Fruit fly (Drosophila melanogaster) whole organism, embryonic: Measurements from ENCODE around the gene Ufsp2.

Source experiments
- Abd-B ChIP-seq: fragments of 200-800 bp; sonication (Bioruptor generic); optimal IDR thresholded peaks from 2 replicates; lab custom pipeline; 2018; ENCODE audit warnings: missing biosample characterization, mild to moderate bottlenecking, missing genetic modification characterization, moderate library complexity
- Aef1 ChIP-seq: fragments of 200-800 bp; sonication (Bioruptor generic); IDR thresholded peaks from 3 replicates; pipeline ENCODE4 v1.3.6; 2022; ENCODE audit warnings: missing biosample characterization, missing genetic modification characterization
- Asciz ChIP-seq: fragments of 200-800 bp; sonication (Bioruptor generic); optimal IDR thresholded peaks from 2 replicates; lab custom pipeline; 2017; ENCODE audit warnings: missing biosample characterization, mild to moderate bottlenecking, missing genetic modification characterization, missing genetic modification reagents
- Atf3 ChIP-seq: fragments of 200-800 bp; sonication (Bioruptor generic); optimal IDR thresholded peaks from 3 replicates; lab custom pipeline; 2016; ENCODE audit warnings: missing biosample characterization, missing genetic modification characterization
- CG10366 ChIP-seq: fragments of 200-800 bp; sonication (Bioruptor generic); IDR thresholded peaks from 2 replicates; pipeline ENCODE4 v1.3.6; 2022; ENCODE audit warnings: missing biosample characterization, missing genetic modification characterization
- CG10979 ChIP-seq: fragments of 200-800 bp; sonication (Bioruptor generic); optimal IDR thresholded peaks from 2 replicates; lab custom pipeline; 2018; ENCODE audit warnings: missing biosample characterization, mild to moderate bottlenecking, missing genetic modification characterization, moderate library complexity
- CG11560 ChIP-seq: fragments of 200-800 bp; sonication (Bioruptor generic); IDR thresholded peaks from 3 replicates; pipeline ENCODE4 v1.3.6; 2022; ENCODE audit warnings: missing biosample characterization, missing genetic modification characterization
- CG13775 ChIP-seq: fragments of 200-800 bp; sonication (Bioruptor generic); optimal IDR thresholded peaks from 3 replicates; lab custom pipeline; 2017; ENCODE audit warnings: missing biosample characterization, mild to moderate bottlenecking, missing genetic modification characterization
- CG14860 ChIP-seq: fragments of 200-800 bp; sonication (Bioruptor generic); IDR thresholded peaks from 3 replicates; pipeline ENCODE4 v1.3.6; 2022; ENCODE audit warnings: missing biosample characterization, missing genetic modification characterization; ENCODE audit not compliant: partially characterized antibody
- CG14965 ChIP-seq: fragments of 200-800 bp; sonication (Bioruptor generic); optimal IDR thresholded peaks from 2 replicates; lab custom pipeline; 2016; ENCODE audit warnings: missing biosample characterization, missing genetic modification characterization, borderline replicate concordance
- CG15011 ChIP-seq: fragments of 200-800 bp; sonication (Bioruptor generic); optimal IDR thresholded peaks from 3 replicates; lab custom pipeline; 2018; ENCODE audit warnings: missing biosample characterization, mild to moderate bottlenecking, missing genetic modification characterization
- CG2199 ChIP-seq: fragments of 200-800 bp; sonication (Bioruptor generic); IDR thresholded peaks from 3 replicates; pipeline ENCODE4 v1.3.6; 2022; ENCODE audit warnings: missing biosample characterization, missing genetic modification characterization
- CG32767 ChIP-seq: fragments of 200-800 bp; sonication (Bioruptor generic); IDR thresholded peaks from 2 replicates; pipeline ENCODE4 v1.3.6; 2022; ENCODE audit warnings: missing biosample characterization, missing genetic modification characterization
- CG4328 ChIP-seq: fragments of 200-800 bp; sonication (Bioruptor generic); optimal IDR thresholded peaks from 3 replicates; lab custom pipeline; 2017; ENCODE audit warnings: missing biosample characterization, missing genetic modification reagents, missing genetic modification characterization
- CG6854 ChIP-seq: fragments of 200-800 bp; sonication (Bioruptor generic); optimal IDR thresholded peaks from 3 replicates; lab custom pipeline; 2017; ENCODE audit warnings: missing biosample characterization, mild to moderate bottlenecking, missing genetic modification characterization
- CG7372 ChIP-seq: fragments of 200-800 bp; sonication (Bioruptor generic); IDR thresholded peaks from 2 replicates; pipeline ENCODE4 v1.3.6; 2022; ENCODE audit warnings: missing biosample characterization, missing genetic modification characterization
- CG7786 ChIP-seq: fragments of 200-800 bp; sonication (Bioruptor generic); optimal IDR thresholded peaks from 2 replicates; lab custom pipeline; 2016; ENCODE audit warnings: missing biosample characterization, missing genetic modification characterization
- CG7839 ChIP-seq: fragments of 200-800 bp; sonication (Bioruptor generic); optimal IDR thresholded peaks from 3 replicates; lab custom pipeline; 2018; ENCODE audit warnings: missing biosample characterization, mild to moderate bottlenecking, missing genetic modification characterization, moderate library complexity
- CG8359 ChIP-seq: fragments of 200-800 bp; sonication (Bioruptor generic); optimal IDR thresholded peaks from 2 replicates; lab custom pipeline; 2017; ENCODE audit warnings: missing biosample characterization, mild to moderate bottlenecking, missing genetic modification characterization, borderline replicate concordance
- Dfd ChIP-seq, 2 experiments: fragments of >200 bp; optimal IDR thresholded peaks; 2 replicates each; lab custom pipeline; 2017; ENCODE audit warnings: missing biosample characterization in 2 of 2, missing genetic modification characterization in 2 of 2
- Drgx ChIP-seq: fragments of 200-800 bp; sonication (Bioruptor generic); IDR thresholded peaks from 2 replicates; pipeline ENCODE4 v1.3.6; 2022; ENCODE audit warnings: missing biosample characterization, missing genetic modification characterization
- Ets65A ChIP-seq: fragments of 200-800 bp; sonication (Bioruptor generic); peaks from one replicate; lab custom pipeline; 2016; ENCODE audit warnings: missing biosample characterization, missing genetic modification characterization
- Fer3 ChIP-seq: fragments of 200-800 bp; sonication (Bioruptor generic); optimal IDR thresholded peaks from 2 replicates; lab custom pipeline; 2018; ENCODE audit warnings: missing biosample characterization, mild to moderate bottlenecking, missing genetic modification characterization, moderate library complexity
- HLH54F ChIP-seq: fragments of 200-800 bp; sonication (Bioruptor generic); optimal IDR thresholded peaks from 3 replicates; lab custom pipeline; 2016; ENCODE audit warnings: missing biosample characterization, missing genetic modification characterization
- Hey ChIP-seq: fragments of 200-800 bp; sonication (Bioruptor generic); optimal IDR thresholded peaks from 3 replicates; lab custom pipeline; 2018; ENCODE audit warnings: missing biosample characterization, mild to moderate bottlenecking, missing genetic modification characterization
- NC2β ChIP-seq: fragments of 200-800 bp; sonication (Bioruptor generic); optimal IDR thresholded peaks from 2 replicates; lab custom pipeline; 2016; ENCODE audit warnings: missing biosample characterization, missing genetic modification characterization
- NFAT ChIP-seq: fragments of 200-800 bp; sonication (Bioruptor generic); IDR thresholded peaks from 2 replicates; pipeline ENCODE4 v1.3.6; 2022; ENCODE audit warnings: missing biosample characterization, missing genetic modification characterization
- NfI ChIP-seq: fragments of 200-800 bp; sonication (Bioruptor generic); optimal IDR thresholded peaks from 3 replicates; lab custom pipeline; 2018; ENCODE audit warnings: missing biosample characterization, mild to moderate bottlenecking, missing genetic modification characterization, moderate library complexity
- Optix ChIP-seq: fragments of 200-800 bp; sonication (Bioruptor generic); IDR thresholded peaks from 3 replicates; pipeline ENCODE4 v1.3.6; 2022; ENCODE audit warnings: missing biosample characterization, missing genetic modification characterization
- Ssrp ChIP-seq: fragments of 200-800 bp; sonication (Bioruptor generic); optimal IDR thresholded peaks from 2 replicates; lab custom pipeline; 2018; ENCODE audit warnings: missing biosample characterization, mild to moderate bottlenecking, missing genetic modification characterization, moderate library complexity
- ash1 ChIP-seq: fragments of 200-800 bp; sonication (Bioruptor generic); optimal IDR thresholded peaks from 2 replicates; lab custom pipeline; 2018; ENCODE audit warnings: missing biosample characterization, mild to moderate bottlenecking, missing genetic modification characterization
- ato ChIP-seq: fragments of 200-800 bp; sonication (Bioruptor generic); IDR thresholded peaks from 2 replicates; pipeline ENCODE4 v1.3.6; 2022; ENCODE audit warnings: missing biosample characterization, missing genetic modification characterization; ENCODE audit not compliant: partially characterized antibody
- bab2 ChIP-seq: fragments of 200-800 bp; sonication (Bioruptor generic); optimal IDR thresholded peaks from 2 replicates; lab custom pipeline; 2016; ENCODE audit warnings: missing biosample characterization, missing genetic modification characterization
- bcd ChIP-seq: fragments of 200-800 bp; sonication (Bioruptor generic); optimal IDR thresholded peaks from 2 replicates; lab custom pipeline; 2017; ENCODE audit warnings: missing biosample characterization, mild to moderate bottlenecking, missing genetic modification characterization
- bowl ChIP-seq: fragments of 200-800 bp; sonication (Bioruptor generic); IDR thresholded peaks from 2 replicates; pipeline ENCODE4 v1.3.6; 2022; ENCODE audit warnings: missing biosample characterization, missing genetic modification characterization
- cad ChIP-seq: fragments of >200 bp; optimal IDR thresholded peaks from 2 replicates; lab custom pipeline; 2017; ENCODE audit warnings: missing biosample characterization, missing genetic modification characterization
- dmrt11E ChIP-seq: fragments of 200-800 bp; sonication (Bioruptor generic); optimal IDR thresholded peaks from 3 replicates; lab custom pipeline; 2018; ENCODE audit warnings: missing biosample characterization, mild to moderate bottlenecking, missing genetic modification characterization, moderate library complexity
- fd64A ChIP-seq: fragments of 200-800 bp; sonication (Bioruptor generic); optimal IDR thresholded peaks from 3 replicates; lab custom pipeline; 2018; ENCODE audit warnings: missing biosample characterization, mild to moderate bottlenecking, missing genetic modification characterization
- gcm2 ChIP-seq: fragments of 200-800 bp; sonication (Bioruptor generic); optimal IDR thresholded peaks from 2 replicates; lab custom pipeline; 2016; ENCODE audit warnings: missing biosample characterization, missing genetic modification characterization
- gem ChIP-seq: fragments of 200-800 bp; sonication (Bioruptor generic); optimal IDR thresholded peaks from 2 replicates; lab custom pipeline; 2019; ENCODE audit warnings: missing biosample characterization, mild to moderate bottlenecking, missing genetic modification characterization, moderate library complexity
- lov ChIP-seq, 2 experiments: fragments of 200-800 bp in 1 of 2; fragments of >200 bp in 1 of 2; sonication (Bioruptor generic) in 1 of 2; IDR thresholded peaks in 1 of 2; optimal IDR thresholded peaks in 1 of 2; 2 replicates in 1 of 2; 3 replicates in 1 of 2; pipeline versions ENCODE4 v1.3.6 to Lab custom; 2017 to 2022; ENCODE audit warnings: missing biosample characterization in 1 of 2, missing genetic modification characterization in 1 of 2
- maf-S ChIP-seq: fragments of 200-800 bp; sonication (Bioruptor generic); optimal IDR thresholded peaks from 2 replicates; lab custom pipeline; 2016; ENCODE audit warnings: missing biosample characterization, missing genetic modification characterization
- pan ChIP-seq, 4 experiments: fragments of >200 bp in 3 of 4; fragments of 200-800 bp in 1 of 4; sonication (Bioruptor generic) in 1 of 4; optimal IDR thresholded peaks in 3 of 4; IDR thresholded peaks in 1 of 4; 2 replicates each; pipeline versions ENCODE4 v1.3.6 to Lab custom; 2017 to 2022; ENCODE audit warnings: missing biosample characterization in 2 of 4, missing genetic modification characterization in 2 of 4, mixed read lengths in 1 of 4
- pfk ChIP-seq: fragments of 200-800 bp; sonication (Bioruptor generic); optimal IDR thresholded peaks from 2 replicates; lab custom pipeline; 2018; ENCODE audit warnings: missing biosample characterization, mild to moderate bottlenecking, missing genetic modification characterization, moderate library complexity
- pzg ChIP-seq: fragments of 200-800 bp; sonication (Bioruptor generic); optimal IDR thresholded peaks from 3 replicates; lab custom pipeline; 2018; ENCODE audit warnings: missing biosample characterization, mild to moderate bottlenecking, missing genetic modification characterization, moderate library complexity
- repo ChIP-seq: fragments of 200-800 bp; sonication (Bioruptor generic); optimal IDR thresholded peaks from 2 replicates; lab custom pipeline; 2016; ENCODE audit warnings: missing biosample characterization, missing genetic modification characterization
- ro ChIP-seq: fragments of 200-800 bp; sonication (Bioruptor generic); IDR thresholded peaks from 2 replicates; pipeline ENCODE4 v1.3.6; 2022; ENCODE audit warnings: missing biosample characterization, missing genetic modification characterization
- tx ChIP-seq: fragments of 200-800 bp; sonication (Bioruptor generic); optimal IDR thresholded peaks from 2 replicates; lab custom pipeline; 2016; ENCODE audit warnings: missing biosample characterization, missing genetic modification characterization

Ufsp2 gene

DNA sequence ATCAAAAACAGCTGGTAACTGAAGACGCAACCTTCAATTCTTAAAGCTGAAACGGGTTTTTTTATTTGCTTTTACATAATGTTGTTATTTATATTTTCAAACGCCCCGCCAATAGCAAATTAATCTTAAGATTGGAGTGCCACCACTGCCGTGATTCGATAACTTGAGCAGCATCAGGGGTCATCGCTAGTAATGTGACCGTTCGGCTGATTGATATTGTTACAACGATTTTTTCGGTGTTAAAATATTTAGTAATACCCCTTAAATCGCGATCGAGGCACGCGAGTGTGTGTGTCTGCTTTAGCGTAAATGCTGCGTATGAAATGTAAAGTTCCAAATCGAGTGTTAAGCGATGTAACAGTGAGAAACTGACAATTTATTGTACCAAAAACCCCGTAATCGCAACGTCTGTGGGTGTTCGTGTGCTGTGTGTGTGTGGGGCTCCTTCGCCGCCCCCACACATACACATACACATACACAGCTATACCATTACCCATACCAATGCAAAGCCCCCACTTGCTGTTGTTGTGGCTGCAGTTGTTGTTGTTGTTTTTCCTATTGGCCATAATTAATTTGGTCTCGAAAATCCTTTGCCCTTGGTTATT is 10.4 kb upstream of the Ufsp2 start, which contains the start of gene dop (continued):
- TF ChIP-seq CG13775 (GFP tag; lab: Kevin White, UChicago) (peak; percentile 7), fd64A (GFP tag; lab: Kevin White, UChicago) (no peak), CG7839 (tag; lab: Kevin White, UChicago) (no peak), tx (GFP tag; lab: Kevin White, UChicago) (no peak), pzg (GFP tag; lab: Kevin White, UChicago) (peak; percentile 80), CG4328 (GFP tag; lab: Kevin White, UChicago) (no peak), bowl (GFP tag; lab: Robert Waterston, UW) (no peak), Optix (GFP tag; lab: Robert Waterston, UW) (no peak), bab2 (no peak), Ssrp (no peak), NfI (GFP tag; lab: Kevin White, UChicago) (no peak)

DNA sequence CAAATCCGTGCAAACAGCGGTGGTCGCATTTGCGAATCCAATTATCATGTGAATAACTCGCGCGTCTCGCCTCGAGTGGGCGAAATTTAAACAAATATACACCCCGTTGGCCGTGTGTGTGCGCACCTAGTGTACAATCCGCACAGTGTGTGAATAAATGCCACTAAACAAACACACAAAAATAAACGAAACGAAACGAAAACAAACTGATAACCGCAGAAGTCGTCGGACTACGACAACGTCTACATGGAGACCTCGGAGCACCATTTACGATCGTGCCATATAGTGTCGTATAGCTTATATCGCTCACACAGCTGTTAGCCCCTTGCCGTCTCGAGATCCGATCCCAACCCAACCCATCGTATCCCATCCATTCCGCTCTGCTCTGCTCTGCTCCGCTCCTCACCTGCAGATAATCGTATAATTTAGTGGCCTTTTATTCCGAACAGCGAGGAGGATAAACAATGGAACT is 9.8 kb upstream of the Ufsp2 start:
- TF ChIP-seq Hey (tag; lab: Kevin White, UChicago) (peak; percentile 92), CG32767 (GFP tag; lab: Robert Waterston, UW) (no peak; the same call in 1 of the 2 replicates), CG10366 (0 out of 2 replicates have a peak, but pooled peaks have one; percentile 37), ato (GFP tag; lab: Robert Waterston, UW) (no peak), CG7786 (GFP tag; lab: Kevin White, UChicago) (no peak), NC2β (GFP tag; lab: Kevin White, UChicago) (no peak), NFAT (peak; percentile 32; the same call in 1 of the 2 replicates), HLH54F (GFP tag; lab: Kevin White, UChicago) (no peak), CG15011 (GFP tag; lab: Kevin White, UChicago) (peak; percentile 74), CG7372 (GFP tag; lab: Robert Waterston, UW) (no peak), CG11560 (tag; lab: Robert Waterston, UW) (no peak), lov (optimal IDR thresholded peaks at IDR 0.05; lab: Kevin White, UChicago) (no peak), lov (GFP tag; IDR thresholded peaks at IDR 0.05; lab: Robert Waterston, UW) (no peak), CG2199 (peak; percentile 91), repo (no peak), CG14965 (GFP tag; lab: Kevin White, UChicago) (no peak), bcd (GFP tag; lab: Kevin White, UChicago) (peak; percentile 48), CG6854 (GFP tag; lab: Kevin White, UChicago) (peak; percentile 73), Dfd (GFP tag; optimal IDR thresholded peaks at IDR 0.05; lab: Kevin White, UChicago) (no peak), CG8359 (GFP tag; lab: Kevin White, UChicago) (peak; percentile 42), Atf3 (GFP tag; lab: Kevin White, UChicago) (no peak), Aef1 (GFP tag; lab: Robert Waterston, UW) (no peak), CG14860 (no peak), cad (GFP tag; lab: Kevin White, UChicago) (no peak), maf-S (GFP tag; lab: Kevin White, UChicago) (peak; percentile 44), gem (tag; lab: Kevin White, UChicago) (no peak), ash1 (peak; percentile 52), Drgx (GFP tag; lab: Robert Waterston, UW) (0 out of 2 replicates have a peak, but pooled peaks have one; percentile 23), gcm2 (GFP tag; lab: Kevin White, UChicago) (no peak), ro (GFP tag; lab: Robert Waterston, UW) (no peak), Abd-B (GFP tag; lab: Kevin White, UChicago) (no peak), CG10979 (tag; lab: Kevin White, UChicago) (peak; percentile 44), Fer3 (tag; lab: Kevin White, UChicago) (peak; percentile 73), Asciz (GFP tag; lab: Kevin White, UChicago) (peak; percentile 84), dmrt11E (tag; lab: Kevin White, UChicago) (peak; percentile 4), pfk (GFP tag; lab: Kevin White, UChicago) (peak; percentile 89), pan (optimal IDR thresholded peaks at IDR 0.05; lab: Kevin White, UChicago) (no peak), pan (GFP tag; optimal IDR thresholded peaks at IDR 0.05 in 1 of 2, IDR thresholded peaks at IDR 0.05 in 1 of 2) (peak in 1 of 2 experiments; percentile 53), Ets65A (GFP tag; lab: Kevin White, UChicago) (peak; percentile 29)
